Worm (Caenorhabditis elegans) whole organism, L2 larva: ENCODE measurements around the gene nhr-80.

Experiments used
- C34F6.9 ChIP-seq: fragments of 150-350 bp; optimal IDR thresholded peaks from 2 replicates; lab custom pipeline; 2014; ENCODE audit warnings: missing biosample characterization, missing genetic modification characterization
- F13H6.1 ChIP-seq: sonication (generic microtip); optimal IDR thresholded peaks from 2 replicates; lab custom pipeline; 2016; ENCODE audit warnings: missing genetic modification characterization, missing compliant biosample characterization
- R02D3.7 ChIP-seq: fragments of 150-350 bp; optimal IDR thresholded peaks from 2 replicates; lab custom pipeline; 2014; ENCODE audit warnings: missing biosample characterization, missing genetic modification characterization
- Y55F3AM.14 ChIP-seq: fragments of 200-800 bp; sonication (Bioruptor generic); optimal IDR thresholded peaks from 2 replicates; lab custom pipeline; 2018; ENCODE audit warnings: mild to moderate bottlenecking, missing genetic modification characterization, missing compliant biosample characterization
- ZK546.5 ChIP-seq: sonication (generic microtip); optimal IDR thresholded peaks from 2 replicates; lab custom pipeline; 2017; ENCODE audit warnings: missing biosample characterization, missing genetic modification characterization
- alr-1 ChIP-seq: fragments of 150-350 bp; optimal IDR thresholded peaks from 2 replicates; lab custom pipeline; 2014; ENCODE audit warnings: missing biosample characterization, missing genetic modification characterization
- aly-2 ChIP-seq: fragments of 150-350 bp; optimal IDR thresholded peaks from 2 replicates; lab custom pipeline; 2014; ENCODE audit warnings: missing biosample characterization, missing genetic modification characterization
- ama-1 ChIP-seq: fragments of 150-350 bp; optimal IDR thresholded peaks from 2 replicates; lab custom pipeline; 2018; ENCODE audit warnings: inconsistent platforms
- blmp-1 ChIP-seq: sonication (generic microtip); optimal IDR thresholded peaks from 2 replicates; lab custom pipeline; 2017; ENCODE audit warnings: missing genetic modification characterization, mild to moderate bottlenecking, missing compliant biosample characterization, antibody characterized with exemption, moderate library complexity; ENCODE audit not compliant: insufficient read depth
- ceh-16 ChIP-seq: fragments of 150-350 bp; optimal IDR thresholded peaks from 2 replicates; lab custom pipeline; 2014; ENCODE audit warnings: missing biosample characterization, missing genetic modification characterization
- ceh-82 ChIP-seq: fragments of 150-350 bp; optimal IDR thresholded peaks from 2 replicates; lab custom pipeline; 2014; ENCODE audit warnings: missing biosample characterization, missing genetic modification characterization
- crh-2 ChIP-seq: sonication (generic microtip); optimal IDR thresholded peaks from 2 replicates; lab custom pipeline; 2017; ENCODE audit warnings: missing biosample characterization, missing genetic modification characterization
- dmd-4 ChIP-seq: sonication (generic microtip); optimal IDR thresholded peaks from 2 replicates; lab custom pipeline; 2017; ENCODE audit warnings: missing biosample characterization, missing genetic modification characterization
- egl-27 ChIP-seq: sonication (generic microtip); optimal IDR thresholded peaks from 3 replicates; lab custom pipeline; 2017; ENCODE audit warnings: missing biosample characterization, missing genetic modification reagents, missing genetic modification characterization
- elt-1 ChIP-seq: fragments of 150-350 bp; optimal IDR thresholded peaks from 2 replicates; lab custom pipeline; 2014; ENCODE audit warnings: missing biosample characterization, missing genetic modification characterization
- elt-3 ChIP-seq: sonication (generic microtip); optimal IDR thresholded peaks from 2 replicates; lab custom pipeline; 2017; ENCODE audit warnings: missing biosample characterization, missing genetic modification characterization
- fos-1 ChIP-seq: fragments of 150-350 bp; optimal IDR thresholded peaks from 2 replicates; lab custom pipeline; 2014; ENCODE audit warnings: missing biosample characterization, missing genetic modification characterization
- gmeb-1 ChIP-seq: fragments of 150-350 bp; optimal IDR thresholded peaks from 2 replicates; lab custom pipeline; 2014; ENCODE audit warnings: missing biosample characterization, missing genetic modification characterization
- lin-11 ChIP-seq: fragments of 150-350 bp; sonication (generic microtip); optimal IDR thresholded peaks from 2 replicates; lab custom pipeline; 2014; ENCODE audit warnings: missing biosample characterization, missing genetic modification characterization, inconsistent platforms, mixed read lengths
- lin-13 ChIP-seq: fragments of 150-350 bp; optimal IDR thresholded peaks from 2 replicates; lab custom pipeline; 2014; ENCODE audit warnings: missing biosample characterization, missing genetic modification reagents, missing genetic modification characterization
- lin-39 ChIP-seq: fragments of 150-350 bp; optimal IDR thresholded peaks from 2 replicates; lab custom pipeline; 2014; ENCODE audit warnings: missing biosample characterization, missing genetic modification reagents, missing genetic modification characterization
- lsy-2 ChIP-seq, 2 experiments: fragments of 150-350 bp in 1 of 2; sonication (generic microtip) in 1 of 2; optimal IDR thresholded peaks; 2 replicates each; lab custom pipeline; 2014 to 2017; ENCODE audit warnings: missing biosample characterization in 2 of 2, missing genetic modification characterization in 2 of 2
- mab-5 ChIP-seq: fragments of 150-350 bp; optimal IDR thresholded peaks from 2 replicates; lab custom pipeline; 2014; ENCODE audit warnings: missing biosample characterization, missing genetic modification characterization
- mdl-1 ChIP-seq, 2 experiments: fragments of 150-350 bp in 1 of 2; sonication (generic microtip) in 1 of 2; optimal IDR thresholded peaks; 2 replicates each; lab custom pipeline; 2017; ENCODE audit warnings: missing biosample characterization in 2 of 2, missing genetic modification characterization in 2 of 2
- nhr-11 ChIP-seq: fragments of 150-350 bp; optimal IDR thresholded peaks from 2 replicates; lab custom pipeline; 2014; ENCODE audit warnings: missing biosample characterization, missing genetic modification characterization
- nhr-12 ChIP-seq: fragments of 150-350 bp; optimal IDR thresholded peaks from 2 replicates; lab custom pipeline; 2014; ENCODE audit warnings: missing biosample characterization, missing genetic modification characterization
- nhr-129 ChIP-seq: fragments of 150-350 bp; optimal IDR thresholded peaks from 2 replicates; lab custom pipeline; 2014; ENCODE audit warnings: missing biosample characterization, missing genetic modification characterization
- nhr-21 ChIP-seq: fragments of 150-350 bp; optimal IDR thresholded peaks from 2 replicates; lab custom pipeline; 2014; ENCODE audit warnings: missing biosample characterization, missing genetic modification characterization
- nhr-23 ChIP-seq: fragments of 150-350 bp; optimal IDR thresholded peaks from 2 replicates; lab custom pipeline; 2014; ENCODE audit warnings: missing biosample characterization, missing genetic modification reagents, missing genetic modification characterization
- nhr-237 ChIP-seq: fragments of 150-350 bp; optimal IDR thresholded peaks from 2 replicates; lab custom pipeline; 2014; ENCODE audit warnings: missing biosample characterization, missing genetic modification characterization
- nhr-25 ChIP-seq: fragments of 150-350 bp; sonication (generic microtip); optimal IDR thresholded peaks from 3 replicates; lab custom pipeline; 2014; ENCODE audit warnings: missing biosample characterization, missing genetic modification characterization
- nhr-6 ChIP-seq: fragments of 150-350 bp; optimal IDR thresholded peaks from 2 replicates; lab custom pipeline; 2014; ENCODE audit warnings: missing biosample characterization, missing genetic modification characterization
- nhr-77 ChIP-seq: fragments of 150-350 bp; optimal IDR thresholded peaks from 2 replicates; lab custom pipeline; 2014; ENCODE audit warnings: missing biosample characterization, missing genetic modification characterization
- skn-1 ChIP-seq: sonication (generic microtip); optimal IDR thresholded peaks from 2 replicates; lab custom pipeline; 2017; ENCODE audit warnings: missing biosample characterization, missing genetic modification characterization
- sma-3 ChIP-seq: sonication (generic microtip); optimal IDR thresholded peaks from 2 replicates; lab custom pipeline; 2016; ENCODE audit warnings: missing genetic modification reagents, missing genetic modification characterization, missing compliant biosample characterization
- sma-9 ChIP-seq, 2 experiments: fragments of 150-350 bp in 1 of 2; sonication (generic microtip) in 1 of 2; optimal IDR thresholded peaks; 2 replicates each; lab custom pipeline; 2014 to 2016; ENCODE audit warnings: missing genetic modification characterization in 2 of 2, mild to moderate bottlenecking in 1 of 2, missing biosample characterization in 1 of 2, missing compliant biosample characterization in 1 of 2, missing genetic modification reagents in 1 of 2, moderate library complexity in 1 of 2
- snpc-4 ChIP-seq: fragments of 150-350 bp; optimal IDR thresholded peaks from 2 replicates; lab custom pipeline; 2014; ENCODE audit warnings: missing biosample characterization, missing genetic modification characterization
- unc-39 ChIP-seq: fragments of 150-350 bp; optimal IDR thresholded peaks from 2 replicates; lab custom pipeline; 2014; ENCODE audit warnings: missing biosample characterization, missing genetic modification characterization
- unc-55 ChIP-seq: fragments of 150-350 bp; sonication (generic microtip); optimal IDR thresholded peaks from 3 replicates; lab custom pipeline; 2014; ENCODE audit warnings: missing biosample characterization, missing genetic modification reagents, missing genetic modification characterization
- unc-62 ChIP-seq: fragments of 150-350 bp; optimal IDR thresholded peaks from 2 replicates; lab custom pipeline; 2014; ENCODE audit warnings: missing biosample characterization, missing genetic modification reagents, missing genetic modification characterization
- zag-1 ChIP-seq: fragments of 150-350 bp; optimal IDR thresholded peaks from 2 replicates; lab custom pipeline; 2014; ENCODE audit warnings: missing biosample characterization, missing genetic modification characterization
- ztf-1 ChIP-seq: fragments of 200-800 bp; sonication (Bioruptor generic); conservative IDR thresholded peaks from 2 replicates; pipeline ENCODE4 v1.3.6; 2022; ENCODE audit warnings: missing genetic modification characterization, missing compliant biosample characterization
- ztf-11 ChIP-seq: sonication (generic microtip); optimal IDR thresholded peaks from 2 replicates; lab custom pipeline; 2017; ENCODE audit warnings: missing biosample characterization, missing genetic modification characterization
- ztf-4 ChIP-seq: fragments of 150-350 bp; optimal IDR thresholded peaks from 2 replicates; lab custom pipeline; 2014; ENCODE audit warnings: missing biosample characterization, missing genetic modification characterization

Gene nhr-80

ce11 chrIII:14671-15070 lies at the start of gene nhr-80:
Gene nhr-80 (minus strand): TSS chrIII:14869.
- TF ChIP-seq fos-1 (tag; lab: Kevin White, UChicago): peak; percentile 78
- peak; percentile 67 for TF ChIP-seq crh-2 (tag; lab: Kevin White, UChicago)
- no peak for TF ChIP-seq ceh-16 (tag; lab: Kevin White, UChicago)
- no peak for TF ChIP-seq nhr-25 (tag; lab: Kevin White, UChicago)
- TF ChIP-seq nhr-23 (tag; lab: Kevin White, UChicago): no peak
- no peak for TF ChIP-seq ztf-4 (tag; lab: Kevin White, UChicago)
- no peak for TF ChIP-seq lin-11
- TF ChIP-seq sma-3 (GFP tag; lab: Kevin White, UChicago): peak; percentile 32
- no peak for TF ChIP-seq unc-39 (tag; lab: Kevin White, UChicago)
- no peak for TF ChIP-seq elt-1
- TF ChIP-seq nhr-11: no peak
- no peak for TF ChIP-seq skn-1 (tag; lab: Kevin White, UChicago)
- TF ChIP-seq R02D3.7 (tag; lab: Kevin White, UChicago): no peak
- no peak for TF ChIP-seq dmd-4 (tag; lab: Kevin White, UChicago)
- TF ChIP-seq ama-1 (lab: Kevin White, UChicago): no peak
- TF ChIP-seq mab-5 (tag; lab: Kevin White, UChicago): no peak
- TF ChIP-seq unc-55 (GFP tag; lab: Kevin White, UChicago): no peak
- TF ChIP-seq C34F6.9 (tag; lab: Kevin White, UChicago): no peak
- no peak for TF ChIP-seq Y55F3AM.14 (GFP tag; lab: Kevin White, UChicago)
- TF ChIP-seq unc-62: no peak
- peak; percentile 63 for TF ChIP-seq sma-9 (GFP tag; optimal IDR thresholded peaks at IDR 0.05; lab: Kevin White, UChicago)
- no peak for TF ChIP-seq sma-9 (tag; optimal IDR thresholded peaks at IDR 0.05; lab: Kevin White, UChicago)
- no peak for TF ChIP-seq nhr-77 (tag; lab: Kevin White, UChicago)
- no peak for TF ChIP-seq ceh-82 (tag; lab: Kevin White, UChicago)
- TF ChIP-seq nhr-237 (tag; lab: Kevin White, UChicago): no peak
- no peak for TF ChIP-seq nhr-12 (tag; lab: Kevin White, UChicago)
- TF ChIP-seq lin-39: no peak
- TF ChIP-seq nhr-129: no peak
- no peak for TF ChIP-seq lsy-2 (tag; optimal IDR thresholded peaks at IDR 0.05; lab: Kevin White, UChicago)
- no peak for TF ChIP-seq lin-13 (GFP tag; lab: Kevin White, UChicago)
- TF ChIP-seq gmeb-1 (tag; lab: Kevin White, UChicago): no peak

ce11 chrIII:63584-64316 lies 49.1 kb upstream of the nhr-80 start:
- TF ChIP-seq ceh-16 (tag; lab: Kevin White, UChicago): no peak
- no peak for TF ChIP-seq fos-1 (tag; lab: Kevin White, UChicago)
- no peak for TF ChIP-seq F13H6.1 (tag; lab: Kevin White, UChicago)
- 0 out of 2 replicates have a peak, but pooled peaks have one; percentile 33 for TF ChIP-seq ztf-1 (GFP tag; lab: Robert Waterston, UW)
- TF ChIP-seq, all 48 proteins: peak for 1

ce11 chrIII:62383-62873 lies 47.8 kb upstream of the nhr-80 start:
- no peak for TF ChIP-seq ZK546.5 (tag; lab: Kevin White, UChicago)
- TF ChIP-seq unc-62: no peak
- peak; percentile 37 for TF ChIP-seq unc-55 (GFP tag; lab: Kevin White, UChicago)
- TF ChIP-seq egl-27 (tag; lab: Kevin White, UChicago): no peak
- TF ChIP-seq nhr-23 (tag; lab: Kevin White, UChicago): no peak
- TF ChIP-seq lin-13 (GFP tag; lab: Kevin White, UChicago): peak; percentile 63
- TF ChIP-seq nhr-11: no peak
- TF ChIP-seq blmp-1 (tag; lab: Kevin White, UChicago): no peak
- TF ChIP-seq Y55F3AM.14 (GFP tag; lab: Kevin White, UChicago): no peak
- no peak for TF ChIP-seq ztf-11
- TF ChIP-seq snpc-4 (tag; lab: Kevin White, UChicago): no peak
- peak; percentile 68 for TF ChIP-seq nhr-129
- no peak for TF ChIP-seq nhr-21 (tag; lab: Kevin White, UChicago)
- no peak for TF ChIP-seq mdl-1 (tag; optimal IDR thresholded peaks at IDR 0.05; lab: Kevin White, UChicago)
- peak in 1 of 2 experiments; percentile 84 for TF ChIP-seq lsy-2 (tag; optimal IDR thresholded peaks at IDR 0.05; lab: Kevin White, UChicago)
- no peak for TF ChIP-seq ceh-82 (tag; lab: Kevin White, UChicago)
- 0 out of 2 replicates have a peak, but pooled peaks have one; percentile 69 for TF ChIP-seq ztf-1 (GFP tag; lab: Robert Waterston, UW)
- no peak for TF ChIP-seq nhr-12 (tag; lab: Kevin White, UChicago)
- no peak for TF ChIP-seq fos-1 (tag; lab: Kevin White, UChicago)
- no peak for TF ChIP-seq lin-11
- no peak for TF ChIP-seq elt-1
- TF ChIP-seq unc-39 (tag; lab: Kevin White, UChicago): no peak
- TF ChIP-seq dmd-4 (tag; lab: Kevin White, UChicago): no peak
- no peak for TF ChIP-seq ceh-16 (tag; lab: Kevin White, UChicago)
- TF ChIP-seq aly-2: no peak
- TF ChIP-seq C34F6.9 (tag; lab: Kevin White, UChicago): peak; percentile 57
- peak; percentile 6 for TF ChIP-seq mab-5 (tag; lab: Kevin White, UChicago)
- TF ChIP-seq F13H6.1 (tag; lab: Kevin White, UChicago): no peak
- peak; percentile 72 for TF ChIP-seq zag-1
- TF ChIP-seq elt-3 (tag; lab: Kevin White, UChicago): no peak
- TF ChIP-seq nhr-237 (tag; lab: Kevin White, UChicago): no peak
- TF ChIP-seq R02D3.7 (tag; lab: Kevin White, UChicago): no peak
- TF ChIP-seq lin-39: no peak
- no peak for TF ChIP-seq alr-1 (tag; lab: Kevin White, UChicago)
- TF ChIP-seq crh-2 (tag; lab: Kevin White, UChicago): peak; percentile 47
- peak; percentile 58 for TF ChIP-seq nhr-6 (tag; lab: Kevin White, UChicago)
